Fruit fly (Drosophila melanogaster): ENCODE measurements around the gene fz4.

fz4 gene

DNA sequence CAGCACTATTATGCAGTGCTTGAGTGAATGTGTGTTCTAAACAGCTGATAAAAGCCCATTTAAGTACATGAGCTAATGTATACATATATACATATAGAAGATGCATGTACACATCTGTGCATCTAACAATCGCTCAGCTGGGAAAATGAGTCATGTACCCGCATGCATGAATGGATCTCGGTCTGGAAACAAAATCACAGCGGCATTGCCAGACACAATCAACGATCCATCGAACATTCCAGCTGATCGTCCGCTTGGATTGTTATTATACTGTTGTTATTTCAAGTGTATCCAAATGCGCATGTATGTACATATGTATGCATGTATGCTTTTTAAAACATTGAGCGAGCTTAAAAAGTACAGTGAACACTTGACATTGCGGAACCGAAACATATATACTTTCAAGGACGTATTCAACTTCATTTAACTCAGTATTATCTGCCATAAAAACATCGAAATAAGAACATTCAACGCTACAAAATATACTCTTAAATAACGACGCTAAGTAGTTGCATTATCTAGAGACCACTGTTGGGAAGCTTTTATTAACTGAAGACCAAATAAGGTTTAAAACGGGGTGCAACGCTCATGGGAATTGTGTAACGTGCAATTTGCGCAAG is 14.7 kb downstream of the fz4 start (continued):
- TF ChIP-seq Sox14 (GFP tag; optimal IDR thresholded peaks at IDR 0.05), result peak; percentile 84
- peak; percentile 77 for TF ChIP-seq CG11762 (GFP tag; optimal IDR thresholded peaks at IDR 0.05; ENCODE audit: insufficient read depth)
- TF ChIP-seq salr (GFP tag; optimal IDR thresholded peaks at IDR 0.05), result peak; percentile 49 to 62
- peak; percentile 68 for TF ChIP-seq CG10631 (GFP tag; optimal IDR thresholded peaks at IDR 0.05)
- peak; percentile 75 for TF ChIP-seq Gug (GFP tag; IDR thresholded peaks at IDR 0.05)
- peak; percentile 92 for TF ChIP-seq eg (GFP tag; IDR thresholded peaks at IDR 0.05)
- TF ChIP-seq Smox (GFP tag; optimal IDR thresholded peaks at IDR 0.05), result peak; percentile 88
- peak; percentile 17 for TF ChIP-seq CG9139 (GFP tag; optimal IDR thresholded peaks at IDR 0.05)
- TF ChIP-seq CG31627 (GFP tag; optimal IDR thresholded peaks at IDR 0.05), result peak; percentile 92
- TF ChIP-seq acj6 (GFP tag; optimal IDR thresholded peaks at IDR 0.05), result peak; percentile 82
- peak; percentile 70 for TF ChIP-seq Blimp-1 (GFP tag; optimal IDR thresholded peaks at IDR 0.05)
- peak; percentile 91 for TF ChIP-seq Met (GFP tag; optimal IDR thresholded peaks at IDR 0.05)
- TF ChIP-seq Ets21C (GFP tag; optimal IDR thresholded peaks at IDR 0.05), result peak; percentile 87
- peak; percentile 78 for TF ChIP-seq CG10669 (GFP tag; optimal IDR thresholded peaks at IDR 0.05)
- peak; percentile 89 for TF ChIP-seq lz (GFP tag; optimal IDR thresholded peaks at IDR 0.05)
- peak; percentile 73 for TF ChIP-seq Sox15 (GFP tag; optimal IDR thresholded peaks at IDR 0.05)
- peak; percentile 67 for TF ChIP-seq CG34406 (GFP tag; optimal IDR thresholded peaks at IDR 0.05)
- peak; percentile 93 for TF ChIP-seq CG6163 (GFP tag; IDR thresholded peaks at IDR 0.05)
- TF ChIP-seq CG7368 (GFP tag; optimal IDR thresholded peaks at IDR 0.05), result peak; percentile 83
- TF ChIP-seq CG8319 (GFP tag; optimal IDR thresholded peaks at IDR 0.05), result peak; percentile 69

DNA sequence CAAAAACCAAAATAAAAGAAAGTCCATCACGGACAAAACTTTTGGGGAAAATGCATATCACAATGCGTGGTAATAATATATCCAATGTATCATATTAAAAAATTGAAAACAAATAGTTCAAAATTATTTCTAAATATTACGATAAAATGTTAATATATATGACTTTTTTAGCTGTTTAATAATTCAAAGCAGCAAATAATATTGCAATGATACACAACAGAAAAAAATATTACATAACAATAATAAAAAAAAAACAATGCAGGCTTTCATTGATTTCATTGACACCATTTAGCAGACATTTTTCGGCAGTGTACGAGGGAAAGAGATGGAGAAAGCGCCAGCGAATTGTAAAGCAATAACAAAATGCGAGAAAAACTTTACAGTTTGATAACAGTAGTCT is 15.3 kb downstream of the fz4 start:
- TF ChIP-seq CG6808 (GFP tag; optimal IDR thresholded peaks at IDR 0.05) (no peak), cyc (GFP tag; optimal IDR thresholded peaks at IDR 0.05) (no peak), CG8119 (GFP tag; IDR thresholded peaks at IDR 0.05) (peak; percentile 51; the same call in 1 of the 3 replicates), eg (GFP tag; IDR thresholded peaks at IDR 0.05) (peak; percentile 43; the same call in 1 of the 3 replicates), Hr4 (GFP tag; optimal IDR thresholded peaks at IDR 0.05) (peak; percentile 63), CG4318 (GFP tag; optimal IDR thresholded peaks at IDR 0.05) (peak; percentile 33), Eip78C (GFP tag) (peak; percentile 70), CG6854 (GFP tag; optimal IDR thresholded peaks at IDR 0.05) (no peak), CG32006 (GFP tag; optimal IDR thresholded peaks at IDR 0.05) (peak; percentile 72)

DNA sequence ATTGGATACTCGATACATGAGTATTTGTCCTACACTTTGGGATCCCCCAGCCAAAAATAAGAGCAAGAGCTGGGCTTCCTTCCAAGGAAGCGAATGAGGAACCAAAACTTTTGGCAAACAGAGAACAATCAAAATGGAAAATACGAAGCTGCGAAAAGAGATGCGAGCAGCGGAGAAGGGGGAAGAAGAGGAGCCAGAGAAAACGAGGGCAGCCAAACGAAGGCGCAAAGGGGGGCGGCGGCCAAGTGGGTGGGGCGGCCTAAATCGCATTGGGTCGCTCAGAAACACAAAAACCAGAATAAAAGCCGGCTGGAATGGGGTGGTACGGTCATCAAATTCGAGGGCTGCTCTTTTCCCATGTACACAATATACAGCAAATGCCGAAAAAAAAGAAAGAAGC is 16.0 kb downstream of the fz4 start:
- TF ChIP-seq CG34406 (GFP tag; optimal IDR thresholded peaks at IDR 0.05) (no peak), CG6163 (GFP tag; IDR thresholded peaks at IDR 0.05) (no peak), Hr38 (GFP tag; optimal IDR thresholded peaks at IDR 0.05) (no peak), acj6 (GFP tag; optimal IDR thresholded peaks at IDR 0.05) (no peak), svp (GFP tag) (no peak), Hr4 (GFP tag; optimal IDR thresholded peaks at IDR 0.05) (no peak), esn (GFP tag; optimal IDR thresholded peaks at IDR 0.05) (no peak), CG15336 (GFP tag; IDR thresholded peaks at IDR 0.05) (no peak), Blimp-1 (GFP tag; optimal IDR thresholded peaks at IDR 0.05) (no peak), CG10669 (GFP tag; optimal IDR thresholded peaks at IDR 0.05) (no peak), Sox14 (GFP tag; optimal IDR thresholded peaks at IDR 0.05) (no peak)

DNA sequence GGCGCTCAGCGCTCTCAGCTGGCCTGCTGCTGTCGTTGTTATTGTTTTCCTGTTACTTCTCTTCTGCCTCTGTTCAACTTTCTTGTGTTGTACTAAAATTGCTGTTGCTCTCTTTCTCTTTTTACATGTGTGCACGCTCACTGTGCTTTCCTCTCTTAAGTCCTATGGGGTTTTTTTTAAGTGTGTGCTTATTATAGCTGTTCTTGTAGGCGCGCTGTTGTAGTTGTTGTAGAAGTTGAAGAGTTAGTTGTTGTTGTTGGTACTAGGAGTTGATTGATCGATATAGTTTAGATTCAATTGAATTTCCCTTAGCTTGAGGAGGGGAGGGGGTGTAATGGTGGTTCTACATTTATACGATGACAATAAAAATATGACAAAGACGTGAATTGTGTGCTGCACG is 18.2 kb downstream of the fz4 start:
- TF ChIP-seq CG11902 (GFP tag; optimal IDR thresholded peaks at IDR 0.05) (no peak), OdsH (GFP tag; optimal IDR thresholded peaks at IDR 0.05) (no peak), acj6 (GFP tag; optimal IDR thresholded peaks at IDR 0.05) (no peak), pdm3 (GFP tag; optimal IDR thresholded peaks at IDR 0.05) (no peak), ss (GFP tag; optimal IDR thresholded peaks at IDR 0.05) (no peak), CG1621 (tag; optimal IDR thresholded peaks at IDR 0.05) (no peak), Eip93F (GFP tag; optimal IDR thresholded peaks at IDR 0.05) (no peak), CG6792 (GFP tag; optimal IDR thresholded peaks at IDR 0.05) (no peak), CG15336 (GFP tag; IDR thresholded peaks at IDR 0.05) (no peak), CG8319 (GFP tag; optimal IDR thresholded peaks at IDR 0.05) (no peak), vri (GFP tag; optimal IDR thresholded peaks at IDR 0.05) (no peak)

All from whole organism, prepupa.